Worm (Caenorhabditis elegans): ENCODE measurements around the gene F53A9.3.

Gene F53A9.3

DNA sequence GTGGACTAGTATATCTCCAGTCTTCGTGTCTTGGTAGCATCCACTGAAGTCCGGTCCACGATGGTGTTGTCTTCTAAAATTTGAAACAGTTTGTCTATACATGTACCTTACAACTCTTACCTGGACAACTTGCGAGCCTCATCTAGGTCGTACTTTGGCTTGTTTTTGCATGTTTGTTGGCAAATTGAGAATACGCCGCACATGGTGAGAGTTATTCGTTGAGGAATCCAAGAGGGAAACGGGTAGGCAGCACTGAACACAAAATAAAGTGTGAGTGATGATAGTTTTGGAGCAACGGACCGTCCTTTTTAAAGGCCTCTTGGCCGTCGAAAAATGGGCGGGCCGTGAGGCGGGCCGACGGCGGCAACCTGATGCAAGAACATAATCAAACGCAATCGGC is 42.5 kb downstream of the F53A9.3 start, which contains the start of gene asns-2:
asns-2 (minus strand) TSS at position 282 of the 400 bp plus-strand sequence.
- TF ChIP-seq tab-1 (GFP tag; IDR thresholded peaks at IDR 0.05) (no peak), med-1 (GFP tag; optimal IDR thresholded peaks at IDR 0.05; ENCODE audit: insufficient read depth) (no peak), ref-1 (GFP tag; conservative IDR thresholded peaks at IDR 0.05) (no peak), ztf-29 (GFP tag; IDR thresholded peaks at IDR 0.05) (no peak), cog-1 (tag; optimal IDR thresholded peaks at IDR 0.05) (no peak), ztf-23 (GFP tag; IDR thresholded peaks at IDR 0.05) (no peak), klf-2 (GFP tag; conservative IDR thresholded peaks at IDR 0.05) (no peak), T22C8.4 (GFP tag; IDR thresholded peaks at IDR 0.05) (no peak), flt-1 (GFP tag; IDR thresholded peaks at IDR 0.05) (no peak)

- TF ChIP-seq flt-1 (GFP tag; IDR thresholded peaks at IDR 0.05) = no peak
- no peak for TF ChIP-seq ztf-23 (GFP tag; IDR thresholded peaks at IDR 0.05)
- no peak for TF ChIP-seq med-1 (GFP tag; optimal IDR thresholded peaks at IDR 0.05; ENCODE audit: insufficient read depth)
- TF ChIP-seq klf-2 (GFP tag; conservative IDR thresholded peaks at IDR 0.05) = no peak
- no peak for TF ChIP-seq ref-1 (GFP tag; conservative IDR thresholded peaks at IDR 0.05)
- no peak for TF ChIP-seq ztf-29 (GFP tag; IDR thresholded peaks at IDR 0.05)
- TF ChIP-seq T22C8.4 (GFP tag; IDR thresholded peaks at IDR 0.05) = no peak
- no peak for TF ChIP-seq cog-1 (tag; optimal IDR thresholded peaks at IDR 0.05)
- TF ChIP-seq tab-1 (GFP tag; IDR thresholded peaks at IDR 0.05) = no peak
Measured at ce11 chrX:8752546-8752945, 44.4 kb downstream of the F53A9.3 start.

- no peak for TF ChIP-seq tab-1 (GFP tag; IDR thresholded peaks at IDR 0.05)
- no peak for TF ChIP-seq klf-2 (GFP tag; conservative IDR thresholded peaks at IDR 0.05)
Measured at ce11 chrX:8754285-8754795, 46.2 kb downstream of the F53A9.3 start.

ce11 chrX:8755987-8756386 is 47.8 kb downstream of the F53A9.3 start:
- no peak for TF ChIP-seq ref-1 (GFP tag; conservative IDR thresholded peaks at IDR 0.05)
- TF ChIP-seq flt-1 (GFP tag; IDR thresholded peaks at IDR 0.05) = no peak
- TF ChIP-seq T22C8.4 (GFP tag; IDR thresholded peaks at IDR 0.05) = no peak
- TF ChIP-seq tab-1 (GFP tag; IDR thresholded peaks at IDR 0.05) = no peak
- TF ChIP-seq cog-1 (tag; optimal IDR thresholded peaks at IDR 0.05) = no peak
- TF ChIP-seq klf-2 (GFP tag; conservative IDR thresholded peaks at IDR 0.05) = no peak
- no peak for TF ChIP-seq ztf-29 (GFP tag; IDR thresholded peaks at IDR 0.05)
- no peak for TF ChIP-seq ztf-23 (GFP tag; IDR thresholded peaks at IDR 0.05)
- no peak for TF ChIP-seq med-1 (GFP tag; optimal IDR thresholded peaks at IDR 0.05; ENCODE audit: insufficient read depth)
